Fruit fly (Drosophila melanogaster): Measurements from ENCODE around the gene CG13999.

Gene CG13999

DNA sequence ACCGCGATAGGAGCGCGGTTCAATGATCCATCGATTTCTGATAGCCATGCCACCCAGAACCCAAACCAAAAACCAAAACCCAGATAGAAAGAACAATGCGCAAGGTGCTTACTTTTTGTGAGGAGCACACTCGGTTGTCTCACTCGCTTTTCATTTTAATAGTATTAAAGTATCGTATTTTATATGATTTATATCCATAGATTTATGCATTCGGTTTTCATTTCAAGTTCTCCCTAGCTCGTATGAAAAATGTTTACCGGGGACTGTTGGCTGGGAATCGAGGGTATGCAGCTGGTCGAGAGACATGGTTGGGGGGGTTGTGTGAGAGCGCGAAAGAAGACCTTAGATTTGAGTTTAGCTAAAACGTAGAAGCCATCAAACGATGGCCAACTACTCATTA is 15.7 kb upstream of the CG13999 start:
- TF ChIP-seq CG8478 (optimal IDR thresholded peaks at IDR 0.05) (no peak), EcR (GFP tag; optimal IDR thresholded peaks at IDR 0.05) (no peak), pan (optimal IDR thresholded peaks at IDR 0.05) (peak; percentile 51), usp (GFP tag; optimal IDR thresholded peaks at IDR 0.05) (no peak), psq (optimal IDR thresholded peaks at IDR 0.05) (no peak)

DNA sequence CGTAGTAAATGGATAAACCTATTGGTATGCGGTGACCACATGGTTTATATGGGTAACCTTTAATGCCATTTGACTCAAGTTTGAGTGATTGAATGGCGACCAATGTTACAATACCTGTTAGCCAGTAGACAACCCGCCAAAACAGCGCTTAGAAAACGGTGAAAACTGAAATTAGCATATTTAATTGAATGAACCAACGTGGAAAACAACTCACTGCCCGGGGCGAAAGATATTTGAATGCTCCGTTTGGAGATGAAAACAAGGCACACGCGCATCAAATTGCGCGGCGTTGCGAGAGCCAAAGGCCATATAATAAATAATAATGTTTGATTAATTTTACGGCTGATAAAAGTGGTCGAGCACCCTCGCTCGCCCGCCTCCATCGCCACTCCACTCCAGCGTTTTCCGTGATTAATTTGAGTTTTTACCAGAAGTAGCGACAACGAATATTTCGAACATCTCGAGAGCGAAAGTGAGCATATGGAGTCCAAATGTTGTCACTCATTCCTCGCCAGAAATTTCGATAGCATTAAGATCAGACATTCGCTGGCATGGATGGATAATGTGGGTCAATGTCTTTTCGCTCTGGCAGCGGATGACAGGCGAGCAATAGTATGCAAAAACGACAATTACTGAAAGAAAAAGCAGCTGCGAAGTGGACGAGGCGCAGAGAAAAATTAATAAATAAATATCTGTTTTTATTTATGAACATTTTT is 15.0 kb upstream of the CG13999 start:
- no peak for TF ChIP-seq pan (optimal IDR thresholded peaks at IDR 0.05)
- no peak for TF ChIP-seq usp (GFP tag; optimal IDR thresholded peaks at IDR 0.05)
- TF ChIP-seq CG8478 (optimal IDR thresholded peaks at IDR 0.05): no peak
- no peak for TF ChIP-seq psq (optimal IDR thresholded peaks at IDR 0.05)
- no peak for TF ChIP-seq Dll (optimal IDR thresholded peaks at IDR 0.05)
- TF ChIP-seq EcR (GFP tag; optimal IDR thresholded peaks at IDR 0.05): no peak

DNA sequence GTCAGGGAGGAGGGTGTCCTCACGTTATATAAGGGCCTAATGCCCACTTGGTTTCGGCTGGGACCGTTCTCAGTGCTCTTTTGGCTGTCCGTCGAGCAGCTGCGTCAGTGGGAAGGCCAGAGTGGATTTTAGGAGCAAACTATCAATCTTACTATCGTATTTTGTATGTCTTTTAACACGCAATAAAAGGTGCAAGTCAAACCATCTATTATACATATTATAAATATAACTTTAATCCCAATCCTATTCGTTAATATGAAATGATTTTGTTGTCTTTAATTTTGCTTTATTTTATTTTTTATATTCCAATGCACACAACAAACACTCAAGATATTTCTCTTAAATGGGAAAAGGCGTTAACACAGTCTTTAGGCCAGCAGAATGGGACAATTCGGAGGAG is 13.3 kb upstream of the CG13999 start, which contains the start of gene Ucp4B:
Gene Ucp4B (plus strand): TSS at position 301 of the 400 bp plus-strand sequence.
- TF ChIP-seq pan (optimal IDR thresholded peaks at IDR 0.05) (no peak), CG8478 (optimal IDR thresholded peaks at IDR 0.05) (no peak), EcR (GFP tag; optimal IDR thresholded peaks at IDR 0.05) (no peak), psq (optimal IDR thresholded peaks at IDR 0.05) (no peak), Dll (optimal IDR thresholded peaks at IDR 0.05) (no peak), usp (GFP tag; optimal IDR thresholded peaks at IDR 0.05) (no peak)

DNA sequence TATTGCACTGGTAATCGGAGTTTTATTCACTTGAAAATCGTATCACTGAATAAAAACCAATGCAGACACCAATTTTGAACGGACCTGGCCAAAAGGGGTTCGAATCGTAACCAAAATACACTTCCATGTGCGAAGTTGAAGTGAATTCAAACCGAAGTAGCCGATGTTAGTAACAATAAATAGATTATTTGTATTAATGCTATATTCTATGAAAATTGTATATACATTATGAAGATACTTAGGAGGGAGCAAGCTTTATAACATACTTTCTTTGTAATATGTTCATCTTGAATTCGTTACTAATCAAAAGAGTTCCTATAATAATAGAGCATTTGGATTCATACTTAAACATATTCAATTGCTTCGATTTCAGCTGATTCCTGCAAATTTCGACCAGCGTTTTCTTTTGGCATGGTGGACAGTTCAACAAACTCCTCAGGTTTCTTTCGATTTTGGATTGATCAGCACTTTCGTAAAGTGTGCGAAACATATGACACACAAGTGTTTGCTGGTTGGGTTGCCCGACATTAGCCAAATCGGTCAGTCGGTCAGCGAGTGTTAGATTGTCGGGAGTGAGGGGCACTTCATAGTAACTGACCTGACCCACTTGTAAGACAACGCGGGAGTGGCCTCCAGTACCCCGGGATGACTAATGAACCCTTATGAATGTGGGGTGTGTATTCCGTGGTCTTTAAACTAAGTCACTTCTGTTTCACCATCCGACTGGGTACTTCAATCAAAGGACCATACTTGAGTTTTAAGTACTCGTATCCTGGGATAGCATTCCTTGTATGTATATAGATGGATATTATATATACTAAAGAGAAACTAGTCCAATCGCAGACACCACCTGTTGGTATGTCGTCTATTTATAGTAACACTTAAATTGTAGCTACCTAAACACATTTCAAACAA is 11.7 kb upstream of the CG13999 start, which contains the start of the genes CG13992 and Ucp4C:
Gene CG13992 (minus strand): TSS at position 51 of the 915 bp plus-strand sequence.
Gene Ucp4C (plus strand): TSS at position 865 of the 915 bp plus-strand sequence.
- TF ChIP-seq CG8478 (optimal IDR thresholded peaks at IDR 0.05) (no peak), Dll (optimal IDR thresholded peaks at IDR 0.05) (no peak), usp (GFP tag; optimal IDR thresholded peaks at IDR 0.05) (no peak), pan (optimal IDR thresholded peaks at IDR 0.05) (no peak), psq (optimal IDR thresholded peaks at IDR 0.05) (no peak), EcR (GFP tag; optimal IDR thresholded peaks at IDR 0.05) (no peak)

DNA sequence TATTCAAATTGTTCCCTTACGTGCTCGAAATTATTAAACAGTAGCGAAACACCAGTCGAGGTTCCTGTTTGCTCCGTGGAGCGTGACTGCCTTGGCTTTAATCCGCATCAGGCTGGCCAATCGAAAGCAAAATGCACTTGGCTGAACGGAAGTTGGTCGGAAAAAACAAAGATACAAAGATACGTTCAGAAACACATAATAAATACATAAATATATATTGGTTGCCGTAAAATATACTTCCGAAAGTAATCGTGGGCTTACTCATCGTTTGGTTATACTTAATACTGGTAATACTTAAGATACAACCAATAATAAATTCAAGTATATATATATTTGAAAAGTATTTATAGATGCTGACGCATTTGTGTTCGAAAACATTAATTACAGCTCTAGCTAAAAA is 8.6 kb upstream of the CG13999 start, which contains the start of gene psd:
Gene psd (minus strand): TSS at position 101 of the 400 bp plus-strand sequence.
- no peak for TF ChIP-seq EcR (GFP tag; optimal IDR thresholded peaks at IDR 0.05)

DNA sequence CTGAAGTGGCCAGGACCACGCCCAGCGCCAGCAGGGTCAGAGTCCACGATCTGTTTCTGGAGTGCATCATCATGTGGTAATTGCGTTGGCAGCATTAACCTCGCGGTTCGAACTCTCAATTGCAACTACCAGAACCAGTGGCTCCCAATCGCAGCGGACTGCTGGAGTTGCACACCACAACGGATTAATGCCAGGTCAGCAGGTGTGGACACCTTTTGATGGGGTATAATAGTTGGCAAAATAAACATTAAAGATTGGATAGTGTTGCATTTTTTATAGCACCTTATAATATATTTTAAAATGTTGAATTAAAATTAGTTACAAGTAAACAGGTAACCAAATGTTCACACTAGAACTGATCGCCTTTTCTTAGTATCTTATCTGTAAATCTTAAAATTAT is 7.9 kb upstream of the CG13999 start:
- TF ChIP-seq Dll (optimal IDR thresholded peaks at IDR 0.05) (no peak), CG8478 (optimal IDR thresholded peaks at IDR 0.05) (no peak), psq (optimal IDR thresholded peaks at IDR 0.05) (no peak), usp (GFP tag; optimal IDR thresholded peaks at IDR 0.05) (no peak), EcR (GFP tag; optimal IDR thresholded peaks at IDR 0.05) (no peak), pan (optimal IDR thresholded peaks at IDR 0.05) (no peak)

DNA sequence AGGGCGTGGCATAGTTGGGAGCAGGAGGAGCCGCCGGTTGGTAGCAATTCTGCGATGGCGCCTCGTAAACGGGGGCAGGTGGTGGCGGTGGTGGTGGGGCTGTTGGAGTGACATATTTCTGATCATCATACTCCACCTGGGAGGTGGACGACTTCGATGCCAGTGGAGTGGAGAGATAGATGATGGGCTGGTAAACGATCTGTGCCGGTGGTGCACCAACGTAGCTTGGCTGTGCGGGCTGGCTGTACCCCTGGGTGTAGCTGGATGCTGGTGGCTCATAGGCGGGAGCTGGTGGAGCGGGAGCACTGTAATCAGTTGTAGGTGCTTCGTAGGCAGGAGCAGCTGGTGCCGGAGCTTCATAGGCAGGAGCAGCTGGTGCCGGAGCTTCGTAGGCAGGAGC is 7.0 kb upstream of the CG13999 start:
- TF ChIP-seq CG8478 (optimal IDR thresholded peaks at IDR 0.05): no peak
- no peak for TF ChIP-seq usp (GFP tag; optimal IDR thresholded peaks at IDR 0.05)
- no peak for TF ChIP-seq Dll (optimal IDR thresholded peaks at IDR 0.05)
- no peak for TF ChIP-seq psq (optimal IDR thresholded peaks at IDR 0.05)
- no peak for TF ChIP-seq EcR (GFP tag; optimal IDR thresholded peaks at IDR 0.05)
- TF ChIP-seq pan (optimal IDR thresholded peaks at IDR 0.05): no peak

DNA sequence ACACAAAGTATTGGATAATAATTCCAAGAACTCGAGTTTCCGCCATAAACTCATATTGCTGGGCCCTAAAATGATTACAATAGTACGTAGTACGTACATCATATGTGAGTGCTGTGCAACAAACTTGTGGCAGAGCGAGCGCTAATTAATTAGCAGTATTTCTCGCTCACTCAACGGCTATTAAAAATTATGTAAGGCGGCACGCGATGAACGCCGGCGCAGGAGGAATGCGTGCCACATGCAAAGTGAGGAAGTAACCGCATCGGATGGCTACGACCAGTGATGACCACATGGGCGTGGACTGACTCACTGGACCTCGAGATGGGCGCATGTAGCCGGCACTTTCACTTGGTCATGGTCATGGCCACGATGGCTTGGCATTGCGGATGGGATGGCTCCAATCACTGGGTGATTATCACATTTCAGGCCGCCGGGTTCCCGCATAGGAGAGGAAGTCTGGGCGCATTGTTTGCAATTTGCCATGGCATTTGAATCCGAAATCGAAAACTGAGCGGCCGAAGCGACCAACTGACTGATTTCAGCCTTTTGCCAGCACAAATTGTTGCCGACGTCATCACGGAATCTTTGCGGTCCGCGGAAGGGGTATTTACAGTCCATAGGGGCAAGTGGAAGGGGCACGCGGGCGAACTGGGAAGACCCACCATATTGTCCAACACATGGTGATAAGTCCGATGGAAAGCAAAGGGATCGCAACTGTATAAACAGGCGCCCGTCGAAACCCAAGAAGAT is 5.1 kb upstream of the CG13999 start:
- TF ChIP-seq pan (optimal IDR thresholded peaks at IDR 0.05) (no peak), usp (GFP tag; optimal IDR thresholded peaks at IDR 0.05) (no peak), psq (optimal IDR thresholded peaks at IDR 0.05) (no peak), EcR (GFP tag; optimal IDR thresholded peaks at IDR 0.05) (no peak), Dll (optimal IDR thresholded peaks at IDR 0.05) (no peak), CG8478 (optimal IDR thresholded peaks at IDR 0.05) (no peak)

DNA sequence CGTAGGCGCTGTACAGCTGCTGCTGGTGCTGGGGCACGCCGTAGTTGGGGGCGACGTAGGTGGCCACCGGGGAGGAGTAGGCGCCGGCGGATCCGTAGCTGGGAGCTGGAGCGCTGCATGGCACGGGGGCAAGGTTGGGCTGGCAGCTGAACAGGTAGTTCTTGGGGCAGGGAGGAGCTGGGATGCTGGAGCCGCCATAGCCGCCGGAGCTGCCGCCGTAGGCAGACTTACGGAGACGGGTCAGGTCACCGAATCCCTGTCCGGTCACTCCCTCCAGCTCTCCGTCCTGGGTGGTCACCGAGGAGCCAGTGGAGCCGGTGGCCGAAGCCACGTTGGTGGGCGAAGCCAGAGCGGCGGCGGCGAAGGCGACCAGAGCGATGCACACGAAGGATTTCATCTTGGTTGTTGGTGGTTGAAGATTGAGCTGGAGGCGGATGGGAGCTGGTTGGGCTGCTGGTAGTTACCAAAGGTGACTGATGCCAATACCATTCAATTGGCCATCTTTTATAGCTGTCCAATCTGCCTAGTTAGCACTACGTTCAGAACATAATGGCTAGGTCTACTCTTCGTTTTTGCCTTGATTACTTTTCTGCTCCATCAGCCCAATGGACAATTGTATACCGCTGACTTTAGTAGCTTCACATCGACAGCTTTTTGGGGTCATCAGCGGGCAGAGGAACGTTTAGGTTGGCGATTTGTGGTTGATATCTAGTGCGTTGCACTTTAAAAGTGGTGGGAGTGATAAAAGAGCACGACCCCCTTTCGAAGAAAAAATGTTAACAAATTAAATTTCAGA is 3.8 kb upstream of the CG13999 start, which contains the start of gene Vm26Aa:
Gene Vm26Aa (minus strand): TSS at position 478 of the 796 bp plus-strand sequence.
- TF ChIP-seq EcR (GFP tag; optimal IDR thresholded peaks at IDR 0.05): no peak
- no peak for TF ChIP-seq pan (optimal IDR thresholded peaks at IDR 0.05)

DNA sequence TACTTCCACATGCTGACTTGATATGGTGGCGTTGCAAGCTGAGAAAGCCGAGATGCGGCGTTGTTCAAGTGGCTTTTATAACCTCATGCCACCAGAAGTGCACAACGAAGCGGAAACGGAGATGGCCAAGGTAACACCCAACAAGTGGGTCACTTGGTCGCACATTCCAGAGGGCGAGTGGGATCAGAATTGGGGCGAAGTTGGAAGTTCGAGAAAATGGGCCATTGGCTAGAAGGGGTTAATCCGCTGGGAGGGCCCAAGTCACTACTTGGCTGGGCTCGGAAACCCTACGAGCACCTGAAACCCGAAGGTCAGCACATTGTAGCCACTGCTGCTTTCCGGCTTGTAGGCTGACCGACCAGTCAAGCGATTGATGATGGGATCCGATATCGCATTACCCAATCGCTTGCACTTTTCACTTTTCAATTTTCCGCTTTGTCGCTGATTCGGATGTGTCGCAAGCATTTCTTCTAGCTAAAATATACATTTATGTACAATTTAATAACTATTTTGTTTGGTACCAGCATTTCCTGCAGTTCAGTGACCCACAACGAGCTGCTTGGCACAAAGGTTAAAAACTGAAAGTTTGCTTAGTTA is 2.4 kb upstream of the CG13999 start, which contains the start of gene Vm26Ac:
Gene Vm26Ac (minus strand): TSS at position 51 of the 597 bp plus-strand sequence.
- TF ChIP-seq usp (GFP tag; optimal IDR thresholded peaks at IDR 0.05): no peak
- TF ChIP-seq EcR (GFP tag; optimal IDR thresholded peaks at IDR 0.05): no peak
- TF ChIP-seq Dll (optimal IDR thresholded peaks at IDR 0.05): no peak
- TF ChIP-seq psq (optimal IDR thresholded peaks at IDR 0.05): no peak
- no peak for TF ChIP-seq pan (optimal IDR thresholded peaks at IDR 0.05)
- no peak for TF ChIP-seq CG8478 (optimal IDR thresholded peaks at IDR 0.05)
